Worm (Caenorhabditis elegans) whole organism, L1 larva: ENCODE data around the gene nlp-31.

Experiments
- C04F5.9 ChIP-seq: sonication (generic microtip); optimal IDR thresholded peaks from 2 replicates; lab custom pipeline; 2016; ENCODE audit warnings: missing genetic modification characterization, missing compliant biosample characterization
- F16B12.6 ChIP-seq: fragments of 150-350 bp; optimal IDR thresholded peaks from 2 replicates; lab custom pipeline; 2014; ENCODE audit warnings: missing biosample characterization, missing genetic modification characterization
- aha-1 ChIP-seq: fragments of 150-350 bp; optimal IDR thresholded peaks from 2 replicates; lab custom pipeline; 2014; ENCODE audit warnings: missing biosample characterization, missing genetic modification characterization
- ama-1 ChIP-seq: fragments of 150-350 bp; optimal IDR thresholded peaks from 2 replicates; lab custom pipeline; 2014
- ceh-63 ChIP-seq: fragments of 200-800 bp; sonication (Bioruptor generic); optimal IDR thresholded peaks from 2 replicates; lab custom pipeline; 2018; ENCODE audit warnings: mild to moderate bottlenecking, missing genetic modification characterization, missing compliant biosample characterization
- ceh-8 ChIP-seq: fragments of 200-800 bp; sonication (Bioruptor generic); optimal IDR thresholded peaks from 2 replicates; lab custom pipeline; 2018; ENCODE audit warnings: mild to moderate bottlenecking, missing genetic modification characterization, moderate library complexity, missing compliant biosample characterization
- ceh-82 ChIP-seq, 3 experiments: fragments of 150-350 bp in 1 of 3; sonication (generic microtip) in 2 of 3; optimal IDR thresholded peaks; 2 replicates each; lab custom pipeline; 2014 to 2017; ENCODE audit warnings: missing biosample characterization in 3 of 3, missing genetic modification characterization in 3 of 3
- ceh-88 ChIP-seq: fragments of 200-800 bp; sonication (Bioruptor generic); IDR thresholded peaks from 2 replicates; pipeline ENCODE4 v1.3.6; 2022; ENCODE audit warnings: missing genetic modification characterization, missing compliant biosample characterization
- ces-1 ChIP-seq: fragments of 150-350 bp; optimal IDR thresholded peaks from 2 replicates; lab custom pipeline; 2014; ENCODE audit warnings: missing biosample characterization, missing genetic modification reagents, missing genetic modification characterization
- efl-3 ChIP-seq: fragments of 200-800 bp; sonication (Bioruptor generic); optimal IDR thresholded peaks from 2 replicates; lab custom pipeline; 2018; ENCODE audit warnings: mild to moderate bottlenecking, missing genetic modification characterization, missing compliant biosample characterization
- elt-2 ChIP-seq: sonication (generic microtip); optimal IDR thresholded peaks from 2 replicates; lab custom pipeline; 2016; ENCODE audit warnings: missing genetic modification characterization, mild to moderate bottlenecking, inconsistent platforms, missing compliant biosample characterization, missing genetic modification reagents
- elt-3 ChIP-seq, 6 experiments: fragments of 150-350 bp in 1 of 6; sonication (generic microtip); optimal IDR thresholded peaks; 2 replicates each; lab custom pipeline; 2017 to 2018; ENCODE audit warnings: missing biosample characterization in 6 of 6, missing genetic modification characterization in 6 of 6, inconsistent platforms in 1 of 6
- ets-5 ChIP-seq: fragments of 200-800 bp; sonication (Bioruptor generic); IDR thresholded peaks from 2 replicates; pipeline ENCODE4 v1.3.6; 2022; ENCODE audit warnings: missing genetic modification characterization, missing compliant biosample characterization
- grh-1 ChIP-seq: fragments of 200-800 bp; sonication (Bioruptor generic); IDR thresholded peaks from 2 replicates; pipeline ENCODE4 v1.3.6; 2022; ENCODE audit warnings: missing genetic modification reagents, missing genetic modification characterization, missing compliant biosample characterization
- hlh-17 ChIP-seq: fragments of 200-800 bp; sonication (Bioruptor generic); optimal IDR thresholded peaks from 2 replicates; lab custom pipeline; 2018; ENCODE audit warnings: missing genetic modification characterization, mild to moderate bottlenecking, missing compliant biosample characterization, moderate library complexity, borderline replicate concordance
- hlh-4 ChIP-seq: sonication (generic microtip); optimal IDR thresholded peaks from 2 replicates; lab custom pipeline; 2016; ENCODE audit warnings: mild to moderate bottlenecking, missing genetic modification characterization, missing compliant biosample characterization
- lin-13 ChIP-seq: fragments of 150-350 bp; optimal IDR thresholded peaks from 2 replicates; lab custom pipeline; 2014; ENCODE audit warnings: missing biosample characterization, missing genetic modification reagents, missing genetic modification characterization
- lin-35 ChIP-seq, 2 experiments: fragments of 150-350 bp; optimal IDR thresholded peaks; 2 replicates each; lab custom pipeline; 2014; ENCODE audit warnings: missing biosample characterization in 2 of 2, missing genetic modification characterization in 2 of 2, missing genetic modification reagents in 2 of 2
- lin-39 ChIP-seq: fragments of 150-350 bp; optimal IDR thresholded peaks from 2 replicates; lab custom pipeline; 2014; ENCODE audit warnings: missing biosample characterization, missing genetic modification reagents, missing genetic modification characterization
- lsy-2 ChIP-seq, 2 experiments: fragments of 150-350 bp; optimal IDR thresholded peaks; 2 replicates each; lab custom pipeline; 2014; ENCODE audit warnings: missing biosample characterization in 2 of 2, missing genetic modification characterization in 2 of 2
- mab-9 ChIP-seq: fragments of 200-800 bp; sonication (Bioruptor generic); IDR thresholded peaks from 2 replicates; pipeline ENCODE4 v1.3.6; 2022; ENCODE audit warnings: missing genetic modification reagents, missing genetic modification characterization, missing compliant biosample characterization
- mep-1 ChIP-seq: fragments of 150-350 bp; optimal IDR thresholded peaks from 2 replicates; lab custom pipeline; 2014; ENCODE audit warnings: missing biosample characterization, missing genetic modification characterization
- nhr-11 ChIP-seq: fragments of 150-350 bp; optimal IDR thresholded peaks from 2 replicates; lab custom pipeline; 2014; ENCODE audit warnings: missing biosample characterization, missing genetic modification characterization
- nhr-12 ChIP-seq: sonication (generic microtip); optimal IDR thresholded peaks from 2 replicates; lab custom pipeline; 2017; ENCODE audit warnings: missing biosample characterization, missing genetic modification characterization
- nhr-19 ChIP-seq: fragments of 200-800 bp; sonication (Bioruptor generic); conservative IDR thresholded peaks from 2 replicates; pipeline ENCODE4 v1.3.6; 2022; ENCODE audit warnings: missing genetic modification characterization, missing compliant biosample characterization
- nhr-76 ChIP-seq: sonication (generic microtip); optimal IDR thresholded peaks from 2 replicates; lab custom pipeline; 2017; ENCODE audit warnings: missing biosample characterization, missing genetic modification characterization
- nhr-77 ChIP-seq: fragments of 150-350 bp; optimal IDR thresholded peaks from 2 replicates; lab custom pipeline; 2014; ENCODE audit warnings: missing biosample characterization, missing genetic modification characterization
- pag-3 ChIP-seq: sonication (generic microtip); optimal IDR thresholded peaks from 2 replicates; lab custom pipeline; 2017; ENCODE audit warnings: missing genetic modification characterization, mild to moderate bottlenecking, missing compliant biosample characterization, antibody characterized with exemption, borderline replicate concordance; ENCODE audit not compliant: insufficient read depth
- pqm-1 ChIP-seq: sonication (generic microtip); optimal IDR thresholded peaks from 3 replicates; lab custom pipeline; 2017; ENCODE audit warnings: missing biosample characterization, missing genetic modification characterization
- rnt-1 ChIP-seq: sonication (generic microtip); optimal IDR thresholded peaks from 2 replicates; lab custom pipeline; 2016; ENCODE audit warnings: mild to moderate bottlenecking, missing genetic modification characterization, moderate library complexity, missing compliant biosample characterization
- snpc-4 ChIP-seq: fragments of 150-350 bp; optimal IDR thresholded peaks from 2 replicates; lab custom pipeline; 2014; ENCODE audit warnings: missing biosample characterization, missing genetic modification characterization
- sox-4 ChIP-seq: sonication (generic microtip); optimal IDR thresholded peaks from 2 replicates; lab custom pipeline; 2016; ENCODE audit warnings: missing genetic modification characterization, missing compliant biosample characterization
- sup-37 ChIP-seq: fragments of 200-800 bp; sonication (Bioruptor generic); optimal IDR thresholded peaks from 2 replicates; lab custom pipeline; 2018; ENCODE audit warnings: mild to moderate bottlenecking, missing genetic modification characterization, missing compliant biosample characterization
- tbx-2 ChIP-seq: sonication (generic microtip); optimal IDR thresholded peaks from 2 replicates; lab custom pipeline; 2016; ENCODE audit warnings: missing genetic modification characterization, missing compliant biosample characterization
- tlp-1 ChIP-seq: fragments of 150-350 bp; optimal IDR thresholded peaks from 2 replicates; lab custom pipeline; 2014; ENCODE audit warnings: missing biosample characterization, missing genetic modification characterization
- unc-130 ChIP-seq: fragments of 150-350 bp; optimal IDR thresholded peaks from 2 replicates; lab custom pipeline; 2017; ENCODE audit warnings: missing biosample characterization, missing genetic modification characterization, inconsistent platforms
- unc-30 ChIP-seq: sonication (generic microtip); optimal IDR thresholded peaks from 2 replicates; lab custom pipeline; 2017; ENCODE audit warnings: missing biosample characterization, missing genetic modification characterization
- unc-62 ChIP-seq: fragments of 150-350 bp; optimal IDR thresholded peaks from 2 replicates; lab custom pipeline; 2014; ENCODE audit warnings: missing biosample characterization, missing genetic modification reagents, missing genetic modification characterization
- unc-98 ChIP-seq: fragments of 200-800 bp; sonication (Bioruptor generic); IDR thresholded peaks from 2 replicates; pipeline ENCODE4 v1.3.6; 2022; ENCODE audit warnings: missing genetic modification characterization, missing compliant biosample characterization
- vab-15 ChIP-seq: sonication (generic microtip); optimal IDR thresholded peaks from 2 replicates; lab custom pipeline; 2017; ENCODE audit warnings: missing genotype, mild to moderate bottlenecking, missing genetic modification characterization, missing compliant biosample characterization
- zag-1 ChIP-seq: fragments of 150-350 bp; optimal IDR thresholded peaks from 2 replicates; lab custom pipeline; 2014; ENCODE audit warnings: missing biosample characterization, missing genetic modification characterization
- zip-4 ChIP-seq: fragments of 200-800 bp; sonication (Bioruptor generic); optimal IDR thresholded peaks from 2 replicates; lab custom pipeline; 2018; ENCODE audit warnings: mild to moderate bottlenecking, missing genetic modification characterization, moderate library complexity, missing compliant biosample characterization
- ztf-11 ChIP-seq, 2 experiments: sonication (generic microtip); optimal IDR thresholded peaks; 2 replicates each; lab custom pipeline; 2016 to 2017; ENCODE audit warnings: missing genetic modification characterization in 2 of 2, missing biosample characterization in 1 of 2, missing compliant biosample characterization in 1 of 2

The nlp-31 gene

ce11 chrV:3938789-3939188, 41.1 kb upstream of the nlp-31 start, which contains the start of gene cyp-35B1:
Gene cyp-35B1 (plus strand): TSS chrV:3939032.
- TF ChIP-seq nhr-11 (tag; lab: Kevin White, UChicago) (no peak), nhr-76 (tag; lab: Kevin White, UChicago) (no peak), elt-2 (no peak), hlh-17 (no peak), sox-4 (tag; lab: Kevin White, UChicago) (no peak), aha-1 (tag; lab: Kevin White, UChicago) (no peak), efl-3 (no peak), zip-4 (no peak), nhr-77 (no peak)

ce11 chrV:3941860-3942259, 38.0 kb upstream of the nlp-31 start, which contains the start of gene cyp-35B2:
Gene cyp-35B2 (plus strand): TSS chrV:3942160.
- no peak for TF ChIP-seq mab-9 (GFP tag; lab: Robert Waterston, UW)
- TF ChIP-seq snpc-4 (tag; lab: Kevin White, UChicago): no peak
- TF ChIP-seq C04F5.9 (tag; lab: Kevin White, UChicago): no peak
- no peak for TF ChIP-seq unc-30 (tag; lab: Kevin White, UChicago)
- no peak for TF ChIP-seq aha-1 (tag; lab: Kevin White, UChicago)
- no peak for TF ChIP-seq ceh-63 (GFP tag; lab: Kevin White, UChicago)
- TF ChIP-seq unc-130: no peak
- TF ChIP-seq unc-98 (GFP tag; lab: Robert Waterston, UW): no peak

ce11 chrV:3943364-3943763, 36.5 kb upstream of the nlp-31 start:
- no peak for TF ChIP-seq zag-1 (tag; lab: Kevin White, UChicago)
- no peak for TF ChIP-seq ceh-8
- no peak for TF ChIP-seq lin-13
- no peak for TF ChIP-seq zip-4

- TF ChIP-seq pag-3 (no peak), unc-130 (no peak), ceh-82 (tag; optimal IDR thresholded peaks at IDR 0.05; lab: Kevin White, UChicago) (no peak), lin-35 (GFP tag; optimal IDR thresholded peaks at IDR 0.05; lab: Kevin White, UChicago) (no peak), nhr-19 (GFP tag; lab: Robert Waterston, UW) (no peak), ceh-88 (GFP tag; lab: Robert Waterston, UW) (no peak), unc-62 (GFP tag; lab: Kevin White, UChicago) (no peak), rnt-1 (tag; lab: Kevin White, UChicago) (no peak), nhr-77 (no peak), unc-98 (GFP tag; lab: Robert Waterston, UW) (no peak), nhr-12 (no peak), lin-39 (tag; lab: Kevin White, UChicago) (no peak), tlp-1 (tag; lab: Kevin White, UChicago) (no peak)
These were observed 34.8 kb upstream of the nlp-31 start, which contains the start of gene cyp-35B3 for ce11 chrV:3945053-3945452. Gene cyp-35B3 (plus strand): TSS chrV:3945353.

ce11 chrV:3949723-3950122, 30.1 kb upstream of the nlp-31 start, which contains the start of gene dach-1:
Gene dach-1 (plus strand): TSS chrV:3950023.
- TF ChIP-seq ztf-11 (tag; optimal IDR thresholded peaks at IDR 0.05; lab: Kevin White, UChicago) (no peak), grh-1 (GFP tag; lab: Robert Waterston, UW) (no peak), nhr-77 (no peak), lsy-2 (tag; optimal IDR thresholded peaks at IDR 0.05; lab: Kevin White, UChicago) (no peak), ama-1 (lab: Kevin White, UChicago) (no peak), sup-37 (GFP tag; lab: Kevin White, UChicago) (no peak), ces-1 (GFP tag; lab: Kevin White, UChicago) (no peak), ceh-8 (no peak), mep-1 (no peak), pqm-1 (no peak), hlh-4 (no peak), vab-15 (no peak), elt-3 (tag; optimal IDR thresholded peaks at IDR 0.05; lab: Kevin White, UChicago) (no peak), tbx-2 (tag; lab: Kevin White, UChicago) (no peak), ets-5 (GFP tag; lab: Robert Waterston, UW) (no peak), tlp-1 (tag; lab: Kevin White, UChicago) (no peak), F16B12.6 (no peak)
